Worm (Caenorhabditis elegans) whole organism, L3 larva: ENCODE results near the gene Y22D7AL.6.

Source experiments
- R02D3.7 ChIP-seq: fragments of 150-350 bp; optimal IDR thresholded peaks from 2 replicates; lab custom pipeline; 2014; ENCODE audit warnings: missing biosample characterization, missing genetic modification characterization
- ZK546.5 ChIP-seq: sonication (generic microtip); optimal IDR thresholded peaks from 2 replicates; lab custom pipeline; 2017; ENCODE audit warnings: missing biosample characterization, missing genetic modification characterization
- aly-2 ChIP-seq: fragments of 150-350 bp; optimal IDR thresholded peaks from 2 replicates; lab custom pipeline; 2014; ENCODE audit warnings: missing biosample characterization, missing genetic modification characterization
- ama-1 ChIP-seq: fragments of 150-350 bp; optimal IDR thresholded peaks from 2 replicates; lab custom pipeline; 2018
- ceh-16 ChIP-seq: sonication (generic microtip); optimal IDR thresholded peaks from 2 replicates; lab custom pipeline; 2017; ENCODE audit warnings: missing biosample characterization, missing genetic modification characterization
- ceh-28 ChIP-seq: fragments of 150-350 bp; optimal IDR thresholded peaks from 2 replicates; lab custom pipeline; 2014; ENCODE audit warnings: missing biosample characterization, missing genetic modification reagents, missing genetic modification characterization
- ceh-82 ChIP-seq: fragments of 150-350 bp; optimal IDR thresholded peaks from 2 replicates; lab custom pipeline; 2014; ENCODE audit warnings: missing biosample characterization, missing genetic modification characterization
- ceh-9 ChIP-seq: sonication (generic microtip); optimal IDR thresholded peaks from 2 replicates; lab custom pipeline; 2018; ENCODE audit warnings: missing biosample characterization, missing genetic modification characterization
- daf-12 ChIP-seq: fragments of 150-350 bp; optimal IDR thresholded peaks from 2 replicates; lab custom pipeline; 2014; ENCODE audit warnings: missing biosample characterization, missing genetic modification reagents, missing genetic modification characterization
- egl-27 ChIP-seq: sonication (generic microtip); optimal IDR thresholded peaks from 4 replicates; lab custom pipeline; 2017; ENCODE audit warnings: missing biosample characterization, missing genetic modification reagents, missing genetic modification characterization
- egl-5 ChIP-seq: fragments of 150-350 bp; optimal IDR thresholded peaks from 2 replicates; lab custom pipeline; 2017; ENCODE audit warnings: missing biosample characterization, missing genetic modification reagents, missing genetic modification characterization, inconsistent platforms
- elt-1 ChIP-seq: fragments of 150-350 bp; optimal IDR thresholded peaks from 2 replicates; lab custom pipeline; 2014; ENCODE audit warnings: missing biosample characterization, missing genetic modification characterization
- elt-2 ChIP-seq: sonication (generic microtip); optimal IDR thresholded peaks from 2 replicates; lab custom pipeline; 2016; ENCODE audit warnings: missing genetic modification reagents, mild to moderate bottlenecking, missing genetic modification characterization, missing compliant biosample characterization
- elt-3 ChIP-seq, 3 experiments: fragments of 150-350 bp in 1 of 3; sonication (generic microtip) in 2 of 3; optimal IDR thresholded peaks; 2 replicates in 2 of 3; 4 replicates in 1 of 3; lab custom pipeline; 2014 to 2017; ENCODE audit warnings: missing biosample characterization in 3 of 3, missing genetic modification characterization in 3 of 3
- eor-1 ChIP-seq, 2 experiments: fragments of 150-350 bp; optimal IDR thresholded peaks; 2 replicates each; lab custom pipeline; 2014 to 2018; ENCODE audit warnings: missing biosample characterization in 2 of 2, missing genetic modification characterization in 2 of 2
- fkh-10 ChIP-seq: sonication (generic microtip); optimal IDR thresholded peaks from 2 replicates; lab custom pipeline; 2017; ENCODE audit warnings: missing biosample characterization, missing genetic modification reagents, missing genetic modification characterization
- fkh-2 ChIP-seq: fragments of 150-350 bp; optimal IDR thresholded peaks from 2 replicates; lab custom pipeline; 2014; ENCODE audit warnings: missing biosample characterization, missing genetic modification reagents, missing genetic modification characterization
- fos-1 ChIP-seq: fragments of 150-350 bp; optimal IDR thresholded peaks from 2 replicates; lab custom pipeline; 2014; ENCODE audit warnings: missing biosample characterization, missing genetic modification characterization
- hmg-11 ChIP-seq: sonication (generic microtip); optimal IDR thresholded peaks from 2 replicates; lab custom pipeline; 2016; ENCODE audit warnings: missing genetic modification characterization, missing compliant biosample characterization
- jun-1 ChIP-seq: fragments of 150-350 bp; optimal IDR thresholded peaks from 2 replicates; lab custom pipeline; 2014; ENCODE audit warnings: missing biosample characterization, missing genetic modification reagents, missing genetic modification characterization
- lin-15B ChIP-seq: fragments of 150-350 bp; optimal IDR thresholded peaks from 2 replicates; lab custom pipeline; 2014; ENCODE audit warnings: missing biosample characterization, missing genetic modification characterization
- lin-39 ChIP-seq: fragments of 150-350 bp; optimal IDR thresholded peaks from 2 replicates; lab custom pipeline; 2018; ENCODE audit warnings: missing biosample characterization, missing genetic modification reagents, missing genetic modification characterization
- lsy-12 ChIP-seq: sonication (generic microtip); optimal IDR thresholded peaks from 2 replicates; lab custom pipeline; 2016; ENCODE audit warnings: mild to moderate bottlenecking, missing genetic modification characterization, missing compliant biosample characterization
- mdl-1 ChIP-seq: fragments of 150-350 bp; optimal IDR thresholded peaks from 2 replicates; lab custom pipeline; 2014; ENCODE audit warnings: missing biosample characterization, missing genetic modification characterization
- mml-1 ChIP-seq: fragments of 150-350 bp; sonication (generic microtip); optimal IDR thresholded peaks from 3 replicates; lab custom pipeline; 2014; ENCODE audit warnings: missing biosample characterization, missing genetic modification characterization
- nfya-1 ChIP-seq: sonication (generic microtip); optimal IDR thresholded peaks from 2 replicates; lab custom pipeline; 2017; ENCODE audit warnings: missing genetic modification characterization, mild to moderate bottlenecking, missing compliant biosample characterization, antibody characterized with exemption, moderate library complexity; ENCODE audit not compliant: insufficient read depth
- nhr-11 ChIP-seq: fragments of 150-350 bp; optimal IDR thresholded peaks from 2 replicates; lab custom pipeline; 2014; ENCODE audit warnings: missing biosample characterization, missing genetic modification characterization
- nhr-12 ChIP-seq: fragments of 150-350 bp; optimal IDR thresholded peaks from 2 replicates; lab custom pipeline; 2014; ENCODE audit warnings: missing biosample characterization, missing genetic modification characterization
- nhr-23 ChIP-seq: fragments of 150-350 bp; optimal IDR thresholded peaks from 2 replicates; lab custom pipeline; 2014; ENCODE audit warnings: missing biosample characterization, missing genetic modification reagents, missing genetic modification characterization
- nhr-237 ChIP-seq: fragments of 150-350 bp; optimal IDR thresholded peaks from 2 replicates; lab custom pipeline; 2014; ENCODE audit warnings: missing biosample characterization, missing genetic modification characterization
- nhr-25 ChIP-seq: sonication (generic microtip); optimal IDR thresholded peaks from 2 replicates; lab custom pipeline; 2017; ENCODE audit warnings: missing biosample characterization, missing genetic modification characterization
- nhr-28 ChIP-seq: fragments of 150-350 bp; optimal IDR thresholded peaks from 2 replicates; lab custom pipeline; 2014; ENCODE audit warnings: missing biosample characterization, missing genetic modification characterization
- nhr-43 ChIP-seq: sonication (generic microtip); optimal IDR thresholded peaks from 2 replicates; lab custom pipeline; 2016; ENCODE audit warnings: mild to moderate bottlenecking, missing genetic modification characterization, missing compliant biosample characterization; ENCODE audit not compliant: poor library complexity, severe bottlenecking
- nhr-67 ChIP-seq: fragments of 150-350 bp; optimal IDR thresholded peaks from 2 replicates; lab custom pipeline; 2014; ENCODE audit warnings: missing biosample characterization, missing genetic modification characterization
- nhr-76 ChIP-seq: fragments of 150-350 bp; sonication (generic microtip); optimal IDR thresholded peaks from 5 replicates; lab custom pipeline; 2014; ENCODE audit warnings: missing biosample characterization, missing genetic modification characterization
- nhr-77 ChIP-seq: fragments of 150-350 bp; optimal IDR thresholded peaks from 2 replicates; lab custom pipeline; 2014; ENCODE audit warnings: missing biosample characterization, missing genetic modification characterization
- pha-4 ChIP-seq: fragments of 150-350 bp; optimal IDR thresholded peaks from 2 replicates; lab custom pipeline; 2014; ENCODE audit warnings: missing biosample characterization, missing genetic modification reagents, missing genetic modification characterization
- pqm-1 ChIP-seq: fragments of 150-350 bp; optimal IDR thresholded peaks from 2 replicates; lab custom pipeline; 2017; ENCODE audit warnings: missing biosample characterization, missing genetic modification characterization, inconsistent platforms
- sea-2 ChIP-seq: fragments of 150-350 bp; sonication (generic microtip); optimal IDR thresholded peaks from 4 replicates; lab custom pipeline; 2014; ENCODE audit warnings: missing biosample characterization, missing genetic modification reagents, missing genetic modification characterization
- skn-1 ChIP-seq: fragments of 150-350 bp; optimal IDR thresholded peaks from 2 replicates; lab custom pipeline; 2014; ENCODE audit warnings: missing biosample characterization, missing genetic modification characterization
- snpc-4 ChIP-seq: fragments of 150-350 bp; optimal IDR thresholded peaks from 2 replicates; lab custom pipeline; 2014; ENCODE audit warnings: missing biosample characterization, missing genetic modification characterization
- tbx-2 ChIP-seq: sonication (generic microtip); optimal IDR thresholded peaks from 2 replicates; lab custom pipeline; 2016; ENCODE audit warnings: mild to moderate bottlenecking, missing genetic modification characterization, missing compliant biosample characterization
- unc-39 ChIP-seq: sonication (generic microtip); optimal IDR thresholded peaks from 4 replicates; lab custom pipeline; 2017; ENCODE audit warnings: missing biosample characterization, missing genetic modification characterization
- unc-62 ChIP-seq: fragments of 150-350 bp; sonication (generic microtip); optimal IDR thresholded peaks from 4 replicates; lab custom pipeline; 2014; ENCODE audit warnings: missing biosample characterization, missing genetic modification reagents, missing genetic modification characterization
- zag-1 ChIP-seq: fragments of 150-350 bp; optimal IDR thresholded peaks from 2 replicates; lab custom pipeline; 2014; ENCODE audit warnings: missing biosample characterization, missing genetic modification characterization
- ztf-11 ChIP-seq: fragments of 150-350 bp; optimal IDR thresholded peaks from 2 replicates; lab custom pipeline; 2014; ENCODE audit warnings: missing biosample characterization, missing genetic modification characterization
- ztf-4 ChIP-seq: fragments of 150-350 bp; optimal IDR thresholded peaks from 2 replicates; lab custom pipeline; 2014; ENCODE audit warnings: missing biosample characterization, missing genetic modification characterization

The Y22D7AL.6 gene

ce11 chrIII:1616245-1617026 is 11.7 kb downstream of the Y22D7AL.6 start (continued):
- TF ChIP-seq nhr-237 = no peak

DNA sequence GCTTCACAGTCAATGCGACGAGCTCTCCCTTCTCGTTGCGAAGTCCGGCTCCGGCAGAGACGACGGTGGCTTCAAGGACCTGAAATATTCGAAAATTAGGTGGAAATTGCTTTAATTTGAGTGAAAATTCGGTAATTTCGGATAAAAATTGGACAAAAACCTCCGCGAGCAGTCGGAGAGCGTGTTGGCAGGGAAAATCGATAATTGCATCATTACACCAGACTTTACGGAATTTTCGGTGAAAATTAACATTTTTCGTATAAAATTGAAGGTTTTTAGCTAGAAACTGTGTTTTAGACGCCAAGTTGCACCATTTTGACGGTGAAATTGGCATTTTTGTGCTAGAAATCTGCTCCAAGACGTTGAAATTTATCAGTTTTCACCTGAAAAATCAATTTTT is 13.6 kb downstream of the Y22D7AL.6 start:
- no peak for TF ChIP-seq unc-39 (tag; lab: Kevin White, UChicago)
- peak; percentile 7 for TF ChIP-seq ama-1
- TF ChIP-seq skn-1 = no peak
- TF ChIP-seq, all 47 proteins: peak for 1

DNA sequence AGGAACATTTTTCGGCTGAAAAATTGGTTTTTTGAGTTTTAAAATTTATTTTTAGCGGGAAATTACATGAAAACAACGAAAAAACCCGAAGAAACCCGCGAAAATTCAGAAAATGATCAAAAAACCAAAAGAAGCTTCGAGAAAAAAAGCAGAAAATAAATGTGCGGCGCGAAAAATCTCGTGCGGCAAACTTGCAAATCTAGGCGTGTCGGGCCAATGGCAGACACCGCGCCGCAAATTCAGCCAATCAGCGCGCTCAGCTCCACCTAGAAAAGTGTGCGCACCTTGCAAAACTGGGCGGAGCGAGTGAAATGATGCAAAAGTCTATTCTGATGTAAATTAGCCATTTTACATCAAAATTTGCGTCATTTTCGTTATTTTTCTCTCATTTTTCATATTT is 14.2 kb downstream of the Y22D7AL.6 start, which contains the start of gene Y22D7AL.10:
TSS of gene Y22D7AL.10 (minus strand) at position 15 of the 400 bp plus-strand sequence.
- TF ChIP-seq skn-1 (peak; percentile 94), snpc-4 (tag; lab: Kevin White, UChicago) (peak; percentile 79), fos-1 (peak; percentile 49), fkh-2 (tag; lab: Kevin White, UChicago) (peak; percentile 77), lin-15B (peak; percentile 99), nhr-67 (tag; lab: Kevin White, UChicago) (peak; percentile 62), zag-1 (tag; lab: Kevin White, UChicago) (peak; percentile 86), unc-39 (tag; lab: Kevin White, UChicago) (no peak), ZK546.5 (tag; lab: Kevin White, UChicago) (peak; percentile 68), mml-1 (tag; lab: Kevin White, UChicago) (no peak), jun-1 (tag; lab: Kevin White, UChicago) (peak; percentile 96), mdl-1 (tag; lab: Kevin White, UChicago) (peak; percentile 54), ama-1 (peak; percentile 18), eor-1 (tag; optimal IDR thresholded peaks at IDR 0.05; lab: Kevin White, UChicago) (peak in 1 of 2 experiments; percentile 47), lsy-12 (tag; lab: Kevin White, UChicago) (peak; percentile 99), egl-5 (tag; lab: Kevin White, UChicago) (peak; percentile 93), nhr-43 (tag; lab: Kevin White, UChicago) (peak; percentile 99), nhr-76 (tag; lab: Kevin White, UChicago) (peak; percentile 78), aly-2 (peak; percentile 90), egl-27 (tag; lab: Kevin White, UChicago) (peak; percentile 55), ceh-9 (tag; lab: Kevin White, UChicago) (no peak), tbx-2 (tag; lab: Kevin White, UChicago) (peak; percentile 96), pha-4 (tag; lab: Kevin White, UChicago) (peak; percentile 94), nhr-237 (no peak), nfya-1 (peak; percentile 100), R02D3.7 (tag; lab: Kevin White, UChicago) (peak; percentile 89), ztf-11 (tag; lab: Kevin White, UChicago) (no peak), hmg-11 (tag; lab: Kevin White, UChicago) (peak; percentile 95), pqm-1 (peak; percentile 66), daf-12 (tag; lab: Kevin White, UChicago) (peak; percentile 54), ceh-82 (tag; lab: Kevin White, UChicago) (peak; percentile 86), nhr-23 (tag; lab: Kevin White, UChicago) (peak; percentile 97), nhr-77 (tag; lab: Kevin White, UChicago) (peak; percentile 81), nhr-12 (tag; lab: Kevin White, UChicago) (no peak), sea-2 (GFP tag; lab: Kevin White, UChicago) (no peak), nhr-11 (tag; lab: Kevin White, UChicago) (peak; percentile 83), ceh-16 (tag; lab: Kevin White, UChicago) (peak; percentile 64), lin-39 (tag; lab: Kevin White, UChicago) (peak; percentile 98), nhr-28 (tag; lab: Kevin White, UChicago) (no peak), unc-62 (GFP tag; lab: Kevin White, UChicago) (peak; percentile 83), nhr-25 (peak; percentile 94), fkh-10 (GFP tag; lab: Kevin White, UChicago) (peak; percentile 96), ztf-4 (tag; lab: Kevin White, UChicago) (peak; percentile 82), elt-1 (tag; lab: Kevin White, UChicago) (peak; percentile 71), elt-3 (tag; optimal IDR thresholded peaks at IDR 0.05; lab: Kevin White, UChicago) (peak in 2 of 3 experiments; percentile 4 to 47), ceh-28 (tag; lab: Kevin White, UChicago) (peak; percentile 95), elt-2 (tag; lab: Kevin White, UChicago) (peak; percentile 88)
